Worm (Caenorhabditis elegans) whole organism, L4 larva: Measurements from ENCODE around the gene ctr-9.

ENCODE experiments used
- egl-27 ChIP-seq: sonication (generic microtip); optimal IDR thresholded peaks from 3 replicates; lab custom pipeline; 2017; ENCODE audit warnings: missing biosample characterization, missing genetic modification reagents, missing genetic modification characterization
- lsy-2 ChIP-seq, 2 experiments: fragments of 150-350 bp in 1 of 2; sonication (generic microtip) in 1 of 2; optimal IDR thresholded peaks; 2 replicates each; lab custom pipeline; 2014 to 2017; ENCODE audit warnings: missing biosample characterization in 2 of 2, missing genetic modification characterization in 2 of 2
- mxl-2 ChIP-seq: fragments of 200-800 bp; sonication (Bioruptor generic); conservative IDR thresholded peaks from 2 replicates; pipeline ENCODE4 v1.3.6; 2022; ENCODE audit warnings: missing genetic modification reagents, missing genetic modification characterization, missing compliant biosample characterization
- nhr-11 ChIP-seq: fragments of 150-350 bp; optimal IDR thresholded peaks from 2 replicates; lab custom pipeline; 2014; ENCODE audit warnings: missing biosample characterization, missing genetic modification characterization
- pha-4 ChIP-seq, 2 experiments: fragments of 150-350 bp in 1 of 2; fragments of 200-800 bp in 1 of 2; sonication (Bioruptor generic) in 1 of 2; IDR thresholded peaks in 1 of 2; optimal IDR thresholded peaks in 1 of 2; 2 replicates each; pipeline versions ENCODE4 v1.3.6 to Lab custom; 2014 to 2022; ENCODE audit warnings: missing genetic modification characterization in 2 of 2, missing genetic modification reagents in 2 of 2, missing biosample characterization in 1 of 2, missing compliant biosample characterization in 1 of 2
- zag-1 ChIP-seq: fragments of 150-350 bp; optimal IDR thresholded peaks from 2 replicates; lab custom pipeline; 2014; ENCODE audit warnings: missing biosample characterization, missing genetic modification characterization

- no peak for TF ChIP-seq nhr-11 (tag; lab: Kevin White, UChicago)
- no peak for TF ChIP-seq egl-27 (tag; lab: Kevin White, UChicago)
- TF ChIP-seq pha-4 (GFP tag; IDR thresholded peaks at IDR 0.05; lab: Robert Waterston, UW): no peak
- no peak for TF ChIP-seq pha-4 (tag; optimal IDR thresholded peaks at IDR 0.05; lab: Kevin White, UChicago)
- no peak for TF ChIP-seq zag-1 (tag; lab: Kevin White, UChicago)
- peak in 1 of 2 experiments; percentile 62 for TF ChIP-seq lsy-2 (tag; optimal IDR thresholded peaks at IDR 0.05; lab: Kevin White, UChicago)
- TF ChIP-seq mxl-2 (GFP tag; lab: Robert Waterston, UW): no peak
These were observed 37.6 kb downstream of the ctr-9 start, which contains the start of gene ZK1098.2 for ce11 chrIII:9528824-9529223.
